Worm (Caenorhabditis elegans) whole organism, midembryonic: Measurements from ENCODE around the gene nhr-37.

Experiments
- T22C8.4 ChIP-seq: fragments of 200-800 bp; sonication (Bioruptor generic); IDR thresholded peaks from 2 replicates; pipeline ENCODE4 v1.3.6; 2022; ENCODE audit warnings: missing genetic modification characterization, missing compliant biosample characterization
- cog-1 ChIP-seq: sonication (generic microtip); optimal IDR thresholded peaks from 2 replicates; lab custom pipeline; 2016; ENCODE audit warnings: missing genetic modification characterization, missing compliant biosample characterization
- flt-1 ChIP-seq: fragments of 200-800 bp; sonication (Bioruptor generic); IDR thresholded peaks from 2 replicates; pipeline ENCODE4 v1.3.6; 2022; ENCODE audit warnings: missing genetic modification characterization, missing compliant biosample characterization
- klf-2 ChIP-seq: fragments of 200-800 bp; sonication (Bioruptor generic); conservative IDR thresholded peaks from 2 replicates; pipeline ENCODE4 v1.3.6; 2022; ENCODE audit warnings: missing genetic modification reagents, missing genetic modification characterization, missing compliant biosample characterization
- med-1 ChIP-seq: sonication (generic microtip); optimal IDR thresholded peaks from 2 replicates; lab custom pipeline; 2017; ENCODE audit warnings: missing genetic modification characterization, mild to moderate bottlenecking, missing compliant biosample characterization, antibody characterized with exemption, missing genetic modification reagents; ENCODE audit not compliant: insufficient read depth
- ref-1 ChIP-seq: fragments of 200-800 bp; sonication (Bioruptor generic); conservative IDR thresholded peaks from 2 replicates; pipeline ENCODE4 v1.3.6; 2022; ENCODE audit warnings: missing genetic modification reagents, missing genetic modification characterization, missing compliant biosample characterization
- tab-1 ChIP-seq: fragments of 200-800 bp; sonication (Bioruptor generic); IDR thresholded peaks from 2 replicates; pipeline ENCODE4 v1.3.6; 2022; ENCODE audit warnings: missing genetic modification characterization, missing compliant biosample characterization
- ztf-23 ChIP-seq: fragments of 200-800 bp; sonication (Bioruptor generic); IDR thresholded peaks from 2 replicates; pipeline ENCODE4 v1.3.6; 2022; ENCODE audit warnings: missing genetic modification reagents, missing genetic modification characterization, missing compliant biosample characterization
- ztf-29 ChIP-seq: fragments of 200-800 bp; sonication (Bioruptor generic); IDR thresholded peaks from 2 replicates; pipeline ENCODE4 v1.3.6; 2022; ENCODE audit warnings: missing genetic modification reagents, missing genetic modification characterization, missing compliant biosample characterization

DNA sequence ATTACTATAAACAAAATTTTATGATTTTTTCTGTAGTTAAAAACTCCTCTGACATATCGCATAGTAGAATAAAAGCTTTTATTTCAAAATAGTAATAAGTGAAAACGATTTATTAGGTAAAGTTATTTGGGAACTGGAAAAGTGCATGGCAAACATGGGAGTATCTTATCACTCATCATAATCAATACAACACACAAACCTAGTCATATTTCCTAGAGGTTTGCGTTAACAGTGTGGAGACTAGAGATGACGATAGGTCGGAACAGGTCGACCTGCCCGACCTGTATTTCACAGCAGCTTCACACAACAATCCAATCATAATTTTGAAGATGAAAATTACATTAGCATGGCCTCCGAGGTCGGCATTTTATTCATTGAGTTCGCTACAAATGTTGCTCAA, 42.0 kb upstream of the nhr-37 start, which contains the start of gene EGAP9.3:
- TF ChIP-seq klf-2 (no peak), cog-1 (tag; lab: Kevin White, UChicago) (no peak), flt-1 (no peak), med-1 (GFP tag; lab: Kevin White, UChicago) (no peak), ztf-29 (GFP tag; lab: Robert Waterston, UW) (no peak), ref-1 (GFP tag; lab: Robert Waterston, UW) (no peak), T22C8.4 (GFP tag; lab: Robert Waterston, UW) (no peak), ztf-23 (GFP tag; lab: Robert Waterston, UW) (no peak), tab-1 (GFP tag; lab: Robert Waterston, UW) (no peak)
